Worm (Caenorhabditis elegans): ENCODE results near the gene pxl-1.

DNA sequence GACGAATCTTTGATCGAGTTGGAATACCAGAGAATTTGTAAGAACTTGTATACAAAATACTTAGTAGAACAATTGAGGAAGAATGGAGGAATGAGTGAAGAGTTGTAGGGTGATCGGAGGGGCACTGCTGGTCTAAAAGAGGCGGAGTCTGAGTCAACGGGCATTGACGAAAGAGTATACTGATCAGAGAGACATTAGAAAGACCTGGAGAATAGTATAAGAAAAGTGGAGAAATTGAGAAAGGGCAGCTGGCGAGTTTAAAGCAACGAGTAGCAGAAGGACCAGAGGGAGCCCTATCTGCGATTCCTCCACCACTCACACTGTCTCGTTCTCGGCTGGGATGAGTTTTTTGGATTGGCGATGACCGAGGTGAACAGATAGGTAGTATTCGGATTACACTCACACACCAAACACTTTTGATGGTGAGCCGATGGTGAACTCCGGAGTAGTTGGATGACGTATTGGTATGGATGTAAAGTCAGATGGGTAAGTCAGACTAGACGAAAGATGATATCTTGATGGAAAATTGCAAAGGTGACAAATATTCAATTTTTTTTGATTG is 35.7 kb upstream of the pxl-1 start, which contains the start of gene EGAP1.5:
- TF ChIP-seq elt-3 (tag; optimal IDR thresholded peaks at IDR 0.05) (no peak), nhr-11 (tag; optimal IDR thresholded peaks at IDR 0.05) (no peak), nhr-12 (tag; optimal IDR thresholded peaks at IDR 0.05) (no peak), lin-13 (GFP tag; optimal IDR thresholded peaks at IDR 0.05) (no peak), R02D3.7 (tag; optimal IDR thresholded peaks at IDR 0.05) (no peak), F13H6.1 (tag; optimal IDR thresholded peaks at IDR 0.05) (peak; percentile 32), ztf-4 (tag; optimal IDR thresholded peaks at IDR 0.05) (no peak), fos-1 (tag; optimal IDR thresholded peaks at IDR 0.05) (no peak), nhr-77 (tag; optimal IDR thresholded peaks at IDR 0.05) (no peak)
